Worm (Caenorhabditis elegans) whole organism, L1 larva: Measurements from ENCODE around the gene gip-1.

Experiments
- vab-15 ChIP-seq: sonication (generic microtip); optimal IDR thresholded peaks from 2 replicates; lab custom pipeline; 2017; ENCODE audit warnings: missing genotype, mild to moderate bottlenecking, missing genetic modification characterization, missing compliant biosample characterization
- xbp-1 ChIP-seq: sonication (generic microtip); optimal IDR thresholded peaks from 2 replicates; lab custom pipeline; 2016; ENCODE audit warnings: missing genetic modification characterization, missing compliant biosample characterization
- zip-4 ChIP-seq: fragments of 200-800 bp; sonication (Bioruptor generic); optimal IDR thresholded peaks from 2 replicates; lab custom pipeline; 2018; ENCODE audit warnings: mild to moderate bottlenecking, missing genetic modification characterization, moderate library complexity, missing compliant biosample characterization
- ztf-11 ChIP-seq, 2 experiments: sonication (generic microtip); optimal IDR thresholded peaks; 2 replicates each; lab custom pipeline; 2016 to 2017; ENCODE audit warnings: missing genetic modification characterization in 2 of 2, missing biosample characterization in 1 of 2, missing compliant biosample characterization in 1 of 2

ce11 chrIII:2362648-2363047, 15.3 kb downstream of the gip-1 start, which contains the start of gene srd-69:
- TF ChIP-seq xbp-1 (tag; lab: Kevin White, UChicago) (no peak), ztf-11 (tag; optimal IDR thresholded peaks at IDR 0.05; lab: Kevin White, UChicago) (no peak), zip-4 (GFP tag; lab: Kevin White, UChicago) (no peak), vab-15 (no peak)
